Worm (Caenorhabditis elegans) whole organism, late embryonic: ENCODE measurements around the gene zipt-16.

Experiments
- ahr-1 ChIP-seq: sonication (generic microtip); optimal IDR thresholded peaks from 2 replicates; lab custom pipeline; 2016; ENCODE audit warnings: missing genetic modification characterization, missing compliant biosample characterization
- ama-1 ChIP-seq: fragments of 150-350 bp; optimal IDR thresholded peaks from 2 replicates; lab custom pipeline; 2014
- ceh-2 ChIP-seq: sonication (generic microtip); optimal IDR thresholded peaks from 2 replicates; lab custom pipeline; 2016; ENCODE audit warnings: missing genotype, missing genetic modification characterization, missing compliant biosample characterization
- nhr-11 ChIP-seq: fragments of 150-350 bp; optimal IDR thresholded peaks from 2 replicates; lab custom pipeline; 2014; ENCODE audit warnings: missing biosample characterization, missing genetic modification characterization
- nhr-232 ChIP-seq: sonication (generic microtip); optimal IDR thresholded peaks from 2 replicates; lab custom pipeline; 2016; ENCODE audit warnings: missing genetic modification characterization, missing compliant biosample characterization
- npax-4 ChIP-seq: sonication (generic microtip); optimal IDR thresholded peaks from 2 replicates; lab custom pipeline; 2016; ENCODE audit warnings: missing genetic modification characterization, missing compliant biosample characterization
- pat-9 ChIP-seq: fragments of 200-800 bp; sonication (Bioruptor generic); optimal IDR thresholded peaks from 2 replicates; lab custom pipeline; 2018; ENCODE audit warnings: mild to moderate bottlenecking, missing genetic modification characterization, moderate library complexity, missing compliant biosample characterization
- ref-2 ChIP-seq: sonication (generic microtip); optimal IDR thresholded peaks from 2 replicates; lab custom pipeline; 2016; ENCODE audit warnings: missing genetic modification characterization, missing compliant biosample characterization
- rnt-1 ChIP-seq: sonication (generic microtip); optimal IDR thresholded peaks from 2 replicates; lab custom pipeline; 2016; ENCODE audit warnings: missing genetic modification characterization, missing compliant biosample characterization
- tbx-2 ChIP-seq: sonication (generic microtip); optimal IDR thresholded peaks from 2 replicates; lab custom pipeline; 2016; ENCODE audit warnings: missing genetic modification characterization, missing compliant biosample characterization
- unc-42 ChIP-seq: sonication (generic microtip); optimal IDR thresholded peaks from 2 replicates; lab custom pipeline; 2016; ENCODE audit warnings: missing genotype, missing genetic modification characterization, missing compliant biosample characterization

ce11 chrV:11484404-11484803, 21.6 kb downstream of the zipt-16 start:
- TF ChIP-seq unc-42 (tag; lab: Kevin White, UChicago): no peak
- TF ChIP-seq ahr-1 (tag; lab: Kevin White, UChicago): no peak
- no peak for TF ChIP-seq ceh-2 (tag; lab: Kevin White, UChicago)
- TF ChIP-seq ama-1 (lab: Kevin White, UChicago): no peak
- TF ChIP-seq ref-2 (tag; lab: Kevin White, UChicago): no peak
- no peak for TF ChIP-seq tbx-2
- no peak for TF ChIP-seq rnt-1 (tag; lab: Kevin White, UChicago)
- no peak for TF ChIP-seq pat-9
- TF ChIP-seq nhr-232 (tag; lab: Kevin White, UChicago): no peak
- no peak for TF ChIP-seq npax-4
- TF ChIP-seq nhr-11 (tag; lab: Kevin White, UChicago): no peak
